Worm (Caenorhabditis elegans): ENCODE results near the gene F53F1.2.

F53F1.2 gene

ce11 chrV:13415462-13415861 lies 8.8 kb downstream of the F53F1.2 start (continued):
- TF ChIP-seq let-607 (tag; optimal IDR thresholded peaks at IDR 0.05) (no peak), somi-1 (GFP tag; optimal IDR thresholded peaks at IDR 0.05) (peak; percentile 38), T26A5.8 (tag; optimal IDR thresholded peaks at IDR 0.05) (no peak), hsf-1 (GFP tag; IDR thresholded peaks at IDR 0.05) (no peak), zim-3 (tag; optimal IDR thresholded peaks at IDR 0.05) (peak; percentile 30), efl-1 (GFP tag; optimal IDR thresholded peaks at IDR 0.05) (no peak), sdz-38 (tag; optimal IDR thresholded peaks at IDR 0.05) (no peak), sptf-2 (GFP tag; optimal IDR thresholded peaks at IDR 0.05) (no peak)

ce11 chrV:13416076-13416475 lies 9.5 kb downstream of the F53F1.2 start:
- TF ChIP-seq nfya-1 (tag; optimal IDR thresholded peaks at IDR 0.05; ENCODE audit: borderline replicate concordance, insufficient read depth) (no peak), nhr-120 (GFP tag; IDR thresholded peaks at IDR 0.05) (no peak), lag-1 (GFP tag; IDR thresholded peaks at IDR 0.05) (no peak)

ce11 chrV:13417513-13417912 lies 10.9 kb downstream of the F53F1.2 start, which contains the start of gene F53F1.6:
F53F1.6 (minus strand) TSS chrV:13417613.
- TF ChIP-seq ztf-25 (GFP tag; IDR thresholded peaks at IDR 0.05) (no peak), hsf-1 (GFP tag; IDR thresholded peaks at IDR 0.05) (no peak), hlh-26 (GFP tag; conservative IDR thresholded peaks at IDR 0.05) (no peak), fkh-3 (tag; optimal IDR thresholded peaks at IDR 0.05) (no peak), zfh-2 (GFP tag; conservative IDR thresholded peaks at IDR 0.05) (no peak), F33H1.4 (GFP tag; IDR thresholded peaks at IDR 0.05) (no peak), egl-44 (GFP tag; IDR thresholded peaks at IDR 0.05) (no peak), madf-10 (tag; optimal IDR thresholded peaks at IDR 0.05) (no peak), F23B12.7 (tag; optimal IDR thresholded peaks at IDR 0.05; ENCODE audit: insufficient read depth) (no peak), madf-3 (GFP tag; IDR thresholded peaks at IDR 0.05) (no peak), ceh-91 (GFP tag; IDR thresholded peaks at IDR 0.05) (no peak), Y79H2A.3 (GFP tag; conservative IDR thresholded peaks at IDR 0.05) (no peak), tbp1 (GFP tag; optimal IDR thresholded peaks at IDR 0.05) (no peak), pbrm-1 (GFP tag; IDR thresholded peaks at IDR 0.05) (no peak), Y53G8AR.9 (GFP tag; conservative IDR thresholded peaks at IDR 0.05) (no peak)

DNA sequence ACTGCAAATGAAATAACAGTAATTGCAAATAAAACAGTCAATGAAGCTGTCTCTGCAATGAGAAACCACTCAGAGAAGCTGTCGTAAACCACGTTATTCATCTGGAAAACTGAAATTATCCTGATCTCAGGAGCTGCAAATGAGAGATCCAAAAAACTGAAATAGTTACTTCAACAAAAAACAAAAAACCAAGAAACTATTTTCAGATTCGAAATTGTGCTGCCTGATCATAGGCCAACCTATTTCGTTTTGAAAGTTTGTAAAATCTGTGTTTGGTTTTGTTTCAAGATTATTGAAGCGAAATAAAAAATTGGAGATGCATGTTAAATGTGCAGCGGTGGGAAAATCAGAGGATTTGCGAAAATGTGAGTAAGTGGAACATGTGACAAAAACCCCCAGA lies 14.0 kb downstream of the F53F1.2 start, which contains the start of gene srv-8:
Gene srv-8 (minus strand): TSS at position 101 of the 400 bp plus-strand sequence.
- TF ChIP-seq B0261.1 (tag; optimal IDR thresholded peaks at IDR 0.05), result no peak
- TF ChIP-seq zfh-2 (GFP tag; conservative IDR thresholded peaks at IDR 0.05), result no peak
- TF ChIP-seq B0035.1 (tag; optimal IDR thresholded peaks at IDR 0.05), result no peak
- no peak for TF ChIP-seq akir-1 (GFP tag; optimal IDR thresholded peaks at IDR 0.05)
- TF ChIP-seq B0019.2 (GFP tag; conservative IDR thresholded peaks at IDR 0.05), result no peak
- TF ChIP-seq B0336.3 (GFP tag; IDR thresholded peaks at IDR 0.05), result no peak
- no peak for TF ChIP-seq hlh-26 (GFP tag; conservative IDR thresholded peaks at IDR 0.05)
- TF ChIP-seq tlf-1 (GFP tag; optimal IDR thresholded peaks at IDR 0.05), result no peak
- TF ChIP-seq F10E7.11 (tag; optimal IDR thresholded peaks at IDR 0.05), result no peak
- TF ChIP-seq aptf-2 (GFP tag; conservative IDR thresholded peaks at IDR 0.05), result no peak
- TF ChIP-seq C17E4.6 (GFP tag; IDR thresholded peaks at IDR 0.05), result no peak
- TF ChIP-seq mcd-1 (GFP tag; IDR thresholded peaks at IDR 0.05), result no peak
- no peak for TF ChIP-seq attf-5 (GFP tag; optimal IDR thresholded peaks at IDR 0.05)
- TF ChIP-seq nhr-90 (tag; optimal IDR thresholded peaks at IDR 0.05), result no peak
- no peak for TF ChIP-seq pha-4 (tag; optimal IDR thresholded peaks at IDR 0.05)
- TF ChIP-seq F33H1.4 (GFP tag; IDR thresholded peaks at IDR 0.05), result no peak
- TF ChIP-seq F22D6.2 (tag; optimal IDR thresholded peaks at IDR 0.05), result no peak
- TF ChIP-seq ccch-3 (GFP tag; optimal IDR thresholded peaks at IDR 0.05), result no peak
